Fruit fly (Drosophila melanogaster): ENCODE data around the gene Pmvk.

The Pmvk gene

DNA sequence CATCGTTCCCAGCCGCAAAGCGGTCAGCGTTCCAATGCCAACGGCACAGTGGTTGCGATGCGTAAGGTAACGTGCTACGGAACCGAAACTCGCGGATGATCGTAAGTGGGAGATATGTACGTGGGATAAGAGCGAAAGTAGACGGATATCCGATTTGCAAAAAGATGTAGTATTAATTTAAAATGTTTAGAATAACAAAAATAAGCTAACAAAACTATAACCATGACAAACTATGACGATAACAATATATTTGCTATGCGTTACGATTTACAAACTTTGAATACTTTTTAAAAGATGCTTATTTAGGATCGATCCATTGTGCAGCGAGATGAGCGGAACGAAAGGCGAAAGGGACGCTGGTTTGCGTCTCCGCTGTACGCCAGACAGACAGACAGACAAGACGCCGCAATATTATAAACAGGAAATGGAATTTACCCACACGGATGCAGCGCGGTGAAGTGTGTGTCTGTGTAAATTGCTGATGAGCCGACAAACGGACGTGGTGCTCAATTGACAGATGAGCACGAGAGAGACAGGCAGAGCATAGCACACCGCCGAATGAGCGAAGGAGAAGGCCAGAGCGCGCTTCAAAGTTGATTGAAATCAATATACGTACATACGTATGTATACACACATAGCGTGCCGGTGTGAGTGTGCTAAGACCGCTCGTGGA lies 4.4 kb downstream of the Pmvk start (continued):
- TF ChIP-seq HmgZ (tag; optimal IDR thresholded peaks at IDR 0.05): peak; percentile 91
- TF ChIP-seq CG2120 (GFP tag; optimal IDR thresholded peaks at IDR 0.05): peak; percentile 98
- peak; percentile 92 for TF ChIP-seq CG12071 (GFP tag; optimal IDR thresholded peaks at IDR 0.05)
- peak; percentile 97 for TF ChIP-seq CG12942 (GFP tag; optimal IDR thresholded peaks at IDR 0.05)
- TF ChIP-seq tll (GFP tag; optimal IDR thresholded peaks at IDR 0.05): peak in 1 of 2 experiments; percentile 28
- no peak for TF ChIP-seq Kr (GFP tag; optimal IDR thresholded peaks at IDR 0.05)
- TF ChIP-seq CG11456 (GFP tag; IDR thresholded peaks at IDR 0.05): peak; percentile 94
- TF ChIP-seq aop (GFP tag; IDR thresholded peaks at IDR 0.05): peak; percentile 99
- TF ChIP-seq CrebB (tag; optimal IDR thresholded peaks at IDR 0.05): peak; percentile 79
- peak; percentile 97 for TF ChIP-seq Sox100B (GFP tag; optimal IDR thresholded peaks at IDR 0.05)
- peak; percentile 100 for TF ChIP-seq Ets65A (GFP tag)
- no peak for TF ChIP-seq Sin3A (optimal IDR thresholded peaks at IDR 0.05)
- TF ChIP-seq ssp (GFP tag; IDR thresholded peaks at IDR 0.05): peak; percentile 85
- peak; percentile 96 for TF ChIP-seq grau (tag; optimal IDR thresholded peaks at IDR 0.05)
- peak; percentile 26 for TF ChIP-seq bigmax (GFP tag; optimal IDR thresholded peaks at IDR 0.05)
- TF ChIP-seq toy (GFP tag; IDR thresholded peaks at IDR 0.05): peak; percentile 83
- TF ChIP-seq CG3847 (GFP tag; IDR thresholded peaks at IDR 0.05): peak; percentile 95
- peak; percentile 89 for TF ChIP-seq B-H1 (GFP tag; IDR thresholded peaks at IDR 0.05)
- TF ChIP-seq D19A (tag; optimal IDR thresholded peaks at IDR 0.05): peak; percentile 92
- peak; percentile 96 for TF ChIP-seq lab (GFP tag; optimal IDR thresholded peaks at IDR 0.05)
- TF ChIP-seq CG4820 (GFP tag; optimal IDR thresholded peaks at IDR 0.05): peak; percentile 94
- peak; percentile 54 for TF ChIP-seq ab (GFP tag; optimal IDR thresholded peaks at IDR 0.05)
- no peak for TF ChIP-seq h (optimal IDR thresholded peaks at IDR 0.05)
- TF ChIP-seq wek (GFP tag; optimal IDR thresholded peaks at IDR 0.05): peak; percentile 64
- TF ChIP-seq trem (tag; optimal IDR thresholded peaks at IDR 0.05): peak; percentile 91
- no peak for TF ChIP-seq hbn (GFP tag; IDR thresholded peaks at IDR 0.05; ENCODE audit: partially characterized antibody)
- peak; percentile 80; the same call in 1 of the 2 replicates for TF ChIP-seq CkIIα-i1 (GFP tag; IDR thresholded peaks at IDR 0.05)
- peak; percentile 97 for TF ChIP-seq slp2 (GFP tag; optimal IDR thresholded peaks at IDR 0.05)
- TF ChIP-seq lola (GFP tag; optimal IDR thresholded peaks at IDR 0.05): peak in 2 of 3 experiments; percentile 44 to 97
- TF ChIP-seq dan (GFP tag; IDR thresholded peaks at IDR 0.05): no peak; the same call in 1 of the 2 replicates
- peak; percentile 92 for TF ChIP-seq CG6765 (GFP tag; optimal IDR thresholded peaks at IDR 0.05)
- peak; percentile 84 for TF ChIP-seq CG10959 (GFP tag; IDR thresholded peaks at IDR 0.05)
- peak; percentile 77 for TF ChIP-seq GATAe (GFP tag; conservative IDR thresholded peaks at IDR 0.05)
- no peak; the same call in 1 of the 2 replicates for TF ChIP-seq dati (GFP tag; IDR thresholded peaks at IDR 0.05)
- TF ChIP-seq jigr1 (GFP tag; IDR thresholded peaks at IDR 0.05): peak; percentile 94
- TF ChIP-seq Nf-YC (tag; optimal IDR thresholded peaks at IDR 0.05): peak; percentile 89
- TF ChIP-seq ash1 (GFP tag; optimal IDR thresholded peaks at IDR 0.05): no peak
- TF ChIP-seq Scr (GFP tag; IDR thresholded peaks at IDR 0.05; ENCODE audit: partially characterized antibody): no peak
- peak; percentile 27; the same call in 1 of the 2 replicates for TF ChIP-seq sens-2 (GFP tag; IDR thresholded peaks at IDR 0.05)
- no peak; the same call in 1 of the 2 replicates for TF ChIP-seq rib (GFP tag; IDR thresholded peaks at IDR 0.05)
- peak; percentile 93 for TF ChIP-seq Six4 (GFP tag; optimal IDR thresholded peaks at IDR 0.05)
- peak; percentile 32; the same call in 1 of the 2 replicates for TF ChIP-seq bbx (GFP tag; IDR thresholded peaks at IDR 0.05; ENCODE audit: partially characterized antibody)
- peak; percentile 96 for TF ChIP-seq Antp (GFP tag; optimal IDR thresholded peaks at IDR 0.05)
- TF ChIP-seq HHEX (GFP tag; optimal IDR thresholded peaks at IDR 0.05): peak; percentile 96
- TF ChIP-seq sob (GFP tag; IDR thresholded peaks at IDR 0.05): peak; percentile 94
- TF ChIP-seq en (GFP tag; optimal IDR thresholded peaks at IDR 0.05): peak; percentile 94
- peak; percentile 98 for TF ChIP-seq HLH54F (GFP tag; optimal IDR thresholded peaks at IDR 0.05)
- peak; percentile 84 for TF ChIP-seq CG11247 (GFP tag; IDR thresholded peaks at IDR 0.05)
- TF ChIP-seq CG4707 (GFP tag; optimal IDR thresholded peaks at IDR 0.05): peak; percentile 99
- peak; percentile 94 for TF ChIP-seq da (GFP tag; optimal IDR thresholded peaks at IDR 0.05)

All from whole organism, embryonic.